Fruit fly (Drosophila melanogaster): Measurements from ENCODE around the gene smog.
A peak's percentile ranks its signal among the peaks of the same experiment; 100 is the strongest.

The smog gene

DNA sequence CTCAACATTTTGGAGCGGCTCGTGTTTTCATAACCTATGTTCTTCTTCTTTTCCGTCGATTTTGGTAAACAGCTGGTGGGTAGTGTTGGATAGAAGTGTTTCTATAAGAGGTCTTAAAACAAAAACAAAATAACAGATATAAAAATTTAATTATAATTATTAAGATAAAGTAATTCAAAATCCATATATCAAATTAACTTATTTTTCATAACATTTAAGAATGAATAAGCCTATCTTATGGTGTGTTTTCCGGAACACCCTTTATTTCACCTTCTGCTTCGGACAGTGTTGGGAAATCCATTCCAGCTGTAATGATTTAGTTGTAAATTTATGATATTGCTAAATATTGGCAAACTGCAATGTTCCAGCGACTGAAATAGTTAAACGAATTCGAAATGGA is 2.3 kb upstream of the smog start, which contains the start of the genes mRpS2 and Mon1 (continued):
- TF ChIP-seq ab (GFP tag; optimal IDR thresholded peaks at IDR 0.05) (peak; percentile 60), Sox102F (GFP tag; optimal IDR thresholded peaks at IDR 0.05) (peak; percentile 96), kay (GFP tag; optimal IDR thresholded peaks at IDR 0.05) (peak; percentile 93), CG15073 (GFP tag; optimal IDR thresholded peaks at IDR 0.05) (peak; percentile 63), vfl (GFP tag; optimal IDR thresholded peaks at IDR 0.05) (peak; percentile 79), bcd (GFP tag; optimal IDR thresholded peaks at IDR 0.05) (peak; percentile 94), CG13287 (GFP tag; IDR thresholded peaks at IDR 0.05; ENCODE audit: partially characterized antibody) (peak; percentile 50; the same call in 1 of the 2 replicates), zen (tag; optimal IDR thresholded peaks at IDR 0.05) (peak; percentile 96), Ravus (GFP tag; IDR thresholded peaks at IDR 0.05) (peak; percentile 88), Abd-B (GFP tag; optimal IDR thresholded peaks at IDR 0.05) (peak; percentile 93), CG15479 (GFP tag; optimal IDR thresholded peaks at IDR 0.05) (no peak), Oaz (GFP tag; IDR thresholded peaks at IDR 0.05) (peak; percentile 88), CG16813 (GFP tag; IDR thresholded peaks at IDR 0.05; ENCODE audit: partially characterized antibody) (no peak; the same call in 2 of the 3 replicates), CG12299 (tag; optimal IDR thresholded peaks at IDR 0.05) (peak; percentile 91), bab2 (GFP tag; optimal IDR thresholded peaks at IDR 0.05) (peak; percentile 83), CG30431 (GFP tag; optimal IDR thresholded peaks at IDR 0.05) (peak; percentile 89), fd102C (GFP tag; optimal IDR thresholded peaks at IDR 0.05) (peak; percentile 65), HHEX (GFP tag; optimal IDR thresholded peaks at IDR 0.05) (peak; percentile 93), CG6689 (GFP tag; IDR thresholded peaks at IDR 0.05) (peak; percentile 98), CG1647 (GFP tag; optimal IDR thresholded peaks at IDR 0.05) (peak; percentile 85), gcm (GFP tag; optimal IDR thresholded peaks at IDR 0.05) (peak; percentile 95), Atf6 (GFP tag; IDR thresholded peaks at IDR 0.05) (peak; percentile 95), CG5953 (GFP tag; IDR thresholded peaks at IDR 0.05) (peak; percentile 95), sens-2 (GFP tag; IDR thresholded peaks at IDR 0.05) (peak; percentile 88), CG9215 (GFP tag; IDR thresholded peaks at IDR 0.05) (peak; percentile 92), Bteb2 (GFP tag; optimal IDR thresholded peaks at IDR 0.05) (peak; percentile 70), CG8281 (tag; optimal IDR thresholded peaks at IDR 0.05) (peak; percentile 81), Awh (GFP tag; IDR thresholded peaks at IDR 0.05) (peak; percentile 98), CG4328 (GFP tag; optimal IDR thresholded peaks at IDR 0.05) (peak; percentile 80), Drgx (GFP tag; IDR thresholded peaks at IDR 0.05) (peak; percentile 96), CG10543 (GFP tag; optimal IDR thresholded peaks at IDR 0.05) (peak; percentile 72), CG10267 (tag; optimal IDR thresholded peaks at IDR 0.05) (peak; percentile 99), gt (GFP tag; IDR thresholded peaks at IDR 0.05) (peak; percentile 82), row (GFP tag; IDR thresholded peaks at IDR 0.05) (peak; percentile 96), Atf3 (GFP tag; optimal IDR thresholded peaks at IDR 0.05) (peak; percentile 35), inv (GFP tag; IDR thresholded peaks at IDR 0.05; ENCODE audit: partially characterized antibody) (no peak), p53 (GFP tag; optimal IDR thresholded peaks at IDR 0.05) (peak; percentile 29), tx (GFP tag; optimal IDR thresholded peaks at IDR 0.05) (peak; percentile 67), CG11504 (tag; optimal IDR thresholded peaks at IDR 0.05) (peak; percentile 93), Usf (GFP tag; optimal IDR thresholded peaks at IDR 0.05) (peak; percentile 75), tio (GFP tag; optimal IDR thresholded peaks at IDR 0.05) (peak; percentile 93), br (optimal IDR thresholded peaks at IDR 0.05) (no peak), CG2120 (GFP tag; optimal IDR thresholded peaks at IDR 0.05) (peak; percentile 95), Hr51 (GFP tag; optimal IDR thresholded peaks at IDR 0.05) (peak; percentile 87 to 96), Nf-YC (tag; optimal IDR thresholded peaks at IDR 0.05) (peak; percentile 84), twi (tag; optimal IDR thresholded peaks at IDR 0.05) (peak; percentile 81), CG13296 (GFP tag; optimal IDR thresholded peaks at IDR 0.05) (peak; percentile 93), kah (GFP tag; optimal IDR thresholded peaks at IDR 0.05) (peak; percentile 70), disco-r (GFP tag; optimal IDR thresholded peaks at IDR 0.05) (peak; percentile 11), peb (GFP tag; IDR thresholded peaks at IDR 0.05) (peak; percentile 86), CG3407 (GFP tag; optimal IDR thresholded peaks at IDR 0.05) (peak; percentile 89)
